Worm (Caenorhabditis elegans) whole organism, young adult: ENCODE data around the gene svh-5.

Experiments used
- B0019.2 ChIP-seq: fragments of 200-800 bp; sonication (Bioruptor generic); conservative IDR thresholded peaks from 2 replicates; pipeline ENCODE4 v1.3.6; 2022; ENCODE audit warnings: missing genetic modification reagents, missing genetic modification characterization, missing compliant biosample characterization
- B0261.1 ChIP-seq: sonication (generic microtip); optimal IDR thresholded peaks from 2 replicates; lab custom pipeline; 2016; ENCODE audit warnings: mild to moderate bottlenecking, missing genetic modification characterization, moderate library complexity, missing compliant biosample characterization
- B0336.3 ChIP-seq: fragments of 200-800 bp; sonication (Bioruptor generic); IDR thresholded peaks from 2 replicates; pipeline ENCODE4 v1.3.6; 2022; ENCODE audit warnings: missing genetic modification characterization, missing compliant biosample characterization
- F22D6.2 ChIP-seq: sonication (generic microtip); optimal IDR thresholded peaks from 2 replicates; lab custom pipeline; 2016; ENCODE audit warnings: mild to moderate bottlenecking, missing genetic modification characterization, missing compliant biosample characterization
- F23B12.7 ChIP-seq: sonication (generic microtip); optimal IDR thresholded peaks from 2 replicates; lab custom pipeline; 2017; ENCODE audit warnings: missing genetic modification characterization, mild to moderate bottlenecking, missing compliant biosample characterization, antibody characterized with exemption, moderate library complexity; ENCODE audit not compliant: insufficient read depth
- F33H1.4 ChIP-seq: fragments of 200-800 bp; sonication (Bioruptor generic); IDR thresholded peaks from 2 replicates; pipeline ENCODE4 v1.3.6; 2022; ENCODE audit warnings: missing genetic modification reagents, missing genetic modification characterization, missing compliant biosample characterization
- F37B4.10 ChIP-seq: fragments of 200-800 bp; sonication (Bioruptor generic); IDR thresholded peaks from 2 replicates; pipeline ENCODE4 v1.3.6; 2022; ENCODE audit warnings: missing genetic modification characterization, missing compliant biosample characterization
- F39B2.1 ChIP-seq: fragments of 200-800 bp; sonication (Bioruptor generic); IDR thresholded peaks from 2 replicates; pipeline ENCODE4 v1.3.6; 2022; ENCODE audit warnings: missing genetic modification reagents, missing genetic modification characterization, missing compliant biosample characterization
- F52B5.7 ChIP-seq: sonication (generic microtip); optimal IDR thresholded peaks from 2 replicates; lab custom pipeline; 2016; ENCODE audit warnings: mild to moderate bottlenecking, missing genetic modification characterization, missing compliant biosample characterization
- K11D2.4 ChIP-seq: fragments of 200-800 bp; sonication (Bioruptor generic); IDR thresholded peaks from 2 replicates; pipeline ENCODE4 v1.3.6; 2022; ENCODE audit warnings: missing genetic modification reagents, missing genetic modification characterization, missing compliant biosample characterization
- Y56A3A.18 ChIP-seq: fragments of 200-800 bp; sonication (Bioruptor generic); IDR thresholded peaks from 2 replicates; pipeline ENCODE4 v1.3.6; 2022; ENCODE audit warnings: missing genetic modification reagents, missing genetic modification characterization, missing compliant biosample characterization
- atf-7 ChIP-seq: sonication (generic microtip); optimal IDR thresholded peaks from 2 replicates; lab custom pipeline; 2017; ENCODE audit warnings: mild to moderate bottlenecking, missing genetic modification characterization, missing compliant biosample characterization
- athp-1 ChIP-seq: sonication (generic microtip); optimal IDR thresholded peaks from 2 replicates; lab custom pipeline; 2017; ENCODE audit warnings: mild to moderate bottlenecking, missing genetic modification characterization, missing compliant biosample characterization
- attf-5 ChIP-seq: fragments of 200-800 bp; sonication (Bioruptor generic); optimal IDR thresholded peaks from 2 replicates; lab custom pipeline; 2018; ENCODE audit warnings: mild to moderate bottlenecking, missing genetic modification characterization, missing compliant biosample characterization
- cebp-2 ChIP-seq: fragments of 200-800 bp; sonication (Bioruptor generic); IDR thresholded peaks from 2 replicates; pipeline ENCODE4 v1.3.6; 2022; ENCODE audit warnings: missing genetic modification characterization, missing compliant biosample characterization
- ceh-27 ChIP-seq: fragments of 200-800 bp; sonication (Bioruptor generic); optimal IDR thresholded peaks from 2 replicates; lab custom pipeline; 2018; ENCODE audit warnings: mild to moderate bottlenecking, missing genetic modification characterization, moderate library complexity, missing compliant biosample characterization
- ceh-40 ChIP-seq: fragments of 200-800 bp; sonication (Bioruptor generic); IDR thresholded peaks from 2 replicates; pipeline ENCODE4 v1.3.6; 2022; ENCODE audit warnings: missing genetic modification characterization, missing compliant biosample characterization
- ceh-58 ChIP-seq: fragments of 200-800 bp; sonication (Bioruptor generic); IDR thresholded peaks from 2 replicates; pipeline ENCODE4 v1.3.6; 2022; ENCODE audit warnings: missing genetic modification characterization, missing compliant biosample characterization
- ceh-79 ChIP-seq: sonication (generic microtip); optimal IDR thresholded peaks from 2 replicates; lab custom pipeline; 2017; ENCODE audit warnings: mild to moderate bottlenecking, missing genetic modification characterization, missing compliant biosample characterization
- dox-1 ChIP-seq: fragments of 200-800 bp; sonication (Bioruptor generic); IDR thresholded peaks from 2 replicates; pipeline ENCODE4 v1.3.6; 2022; ENCODE audit warnings: missing genetic modification reagents, missing genetic modification characterization, missing compliant biosample characterization
- dpff-1 ChIP-seq: sonication (generic microtip); optimal IDR thresholded peaks from 2 replicates; lab custom pipeline; 2017; ENCODE audit warnings: mild to moderate bottlenecking, missing genetic modification characterization, missing compliant biosample characterization
- dpl-1 ChIP-seq: fragments of 150-350 bp; optimal IDR thresholded peaks from 2 replicates; lab custom pipeline; 2014; ENCODE audit warnings: missing biosample characterization, missing genetic modification reagents, missing genetic modification characterization
- efl-1 ChIP-seq: fragments of 150-350 bp; optimal IDR thresholded peaks from 2 replicates; lab custom pipeline; 2014; ENCODE audit warnings: missing biosample characterization, missing genetic modification reagents, missing genetic modification characterization
- egl-18 ChIP-seq: fragments of 200-800 bp; sonication (Bioruptor generic); IDR thresholded peaks from 2 replicates; pipeline ENCODE4 v1.3.6; 2022; ENCODE audit warnings: missing genetic modification reagents, missing genetic modification characterization, missing compliant biosample characterization
- egrh-3 ChIP-seq: fragments of 200-800 bp; sonication (Bioruptor generic); IDR thresholded peaks from 2 replicates; pipeline ENCODE4 v1.3.6; 2022; ENCODE audit warnings: missing genetic modification reagents, missing genetic modification characterization, missing compliant biosample characterization
- him-1 ChIP-seq: sonication (generic microtip); optimal IDR thresholded peaks from 2 replicates; lab custom pipeline; 2016; ENCODE audit warnings: missing genotype, missing genetic modification reagents, missing genetic modification characterization, missing compliant biosample characterization
- hlh-12 ChIP-seq: sonication (generic microtip); optimal IDR thresholded peaks from 2 replicates; lab custom pipeline; 2016; ENCODE audit warnings: missing genetic modification characterization, missing compliant biosample characterization
- hmg-20 ChIP-seq: fragments of 200-800 bp; sonication (Bioruptor generic); IDR thresholded peaks from 2 replicates; pipeline ENCODE4 v1.3.6; 2022; ENCODE audit warnings: missing genetic modification reagents, missing genetic modification characterization, missing compliant biosample characterization
- hrde-1 ChIP-seq: sonication (generic microtip); optimal IDR thresholded peaks from 2 replicates; lab custom pipeline; 2016; ENCODE audit warnings: missing genetic modification characterization, mild to moderate bottlenecking, missing compliant biosample characterization, moderate library complexity, missing genotype, missing genetic modification reagents, borderline replicate concordance
- let-607 ChIP-seq, 2 experiments: fragments of 200-800 bp in 1 of 2; sonication (Bioruptor generic) in 1 of 2; sonication (generic microtip) in 1 of 2; optimal IDR thresholded peaks; 2 replicates each; lab custom pipeline; 2016 to 2018; ENCODE audit warnings: mild to moderate bottlenecking in 2 of 2, missing compliant biosample characterization in 2 of 2, missing genetic modification characterization in 2 of 2, moderate library complexity in 2 of 2, missing genotype in 1 of 2
- lin-35 ChIP-seq, 3 experiments: fragments of 150-350 bp in 2 of 3; sonication (generic microtip) in 1 of 3; optimal IDR thresholded peaks; 2 replicates each; lab custom pipeline; 2014 to 2018; ENCODE audit warnings: missing biosample characterization in 3 of 3, missing genetic modification characterization in 3 of 3, missing genetic modification reagents in 3 of 3
- lin-54 ChIP-seq: fragments of 200-800 bp; sonication (Bioruptor generic); optimal IDR thresholded peaks from 2 replicates; lab custom pipeline; 2018; ENCODE audit warnings: mild to moderate bottlenecking, missing genetic modification characterization, missing compliant biosample characterization
- lir-1 ChIP-seq: fragments of 200-800 bp; sonication (Bioruptor generic); conservative IDR thresholded peaks from 2 replicates; pipeline ENCODE4 v1.3.6; 2022; ENCODE audit warnings: missing genetic modification reagents, missing genetic modification characterization, missing compliant biosample characterization
- madf-3 ChIP-seq: fragments of 200-800 bp; sonication (Bioruptor generic); IDR thresholded peaks from 2 replicates; pipeline ENCODE4 v1.3.6; 2022; ENCODE audit warnings: missing genetic modification reagents, missing genetic modification characterization, missing compliant biosample characterization
- mcd-1 ChIP-seq: fragments of 200-800 bp; sonication (Bioruptor generic); IDR thresholded peaks from 2 replicates; pipeline ENCODE4 v1.3.6; 2022; ENCODE audit warnings: missing genetic modification reagents, missing genetic modification characterization, missing compliant biosample characterization
- mel-28 ChIP-seq: sonication (generic microtip); optimal IDR thresholded peaks from 2 replicates; lab custom pipeline; 2016; ENCODE audit warnings: borderline replicate concordance, mild to moderate bottlenecking, missing genetic modification characterization, missing compliant biosample characterization
- mxl-1 ChIP-seq: sonication (generic microtip); optimal IDR thresholded peaks from 2 replicates; lab custom pipeline; 2016; ENCODE audit warnings: missing genetic modification characterization, missing compliant biosample characterization
- nhr-120 ChIP-seq: fragments of 200-800 bp; sonication (Bioruptor generic); IDR thresholded peaks from 2 replicates; pipeline ENCODE4 v1.3.6; 2022; ENCODE audit warnings: missing genetic modification characterization, missing compliant biosample characterization
- nhr-90 ChIP-seq: sonication (generic microtip); optimal IDR thresholded peaks from 2 replicates; lab custom pipeline; 2016; ENCODE audit warnings: missing genotype, mild to moderate bottlenecking, missing genetic modification characterization, missing compliant biosample characterization
- rcor-1 ChIP-seq: fragments of 200-800 bp; sonication (Bioruptor generic); IDR thresholded peaks from 2 replicates; pipeline ENCODE4 v1.3.6; 2022; ENCODE audit warnings: missing genetic modification reagents, missing genetic modification characterization, missing compliant biosample characterization
- rec-8 ChIP-seq, 2 experiments: sonication (generic microtip); optimal IDR thresholded peaks; 2 replicates each; lab custom pipeline; 2016; ENCODE audit warnings: mild to moderate bottlenecking in 2 of 2, missing genetic modification characterization in 2 of 2, missing genetic modification reagents in 2 of 2, missing genotype in 2 of 2, missing biosample characterization in 1 of 2, missing compliant biosample characterization in 1 of 2, moderate library complexity in 1 of 2
- repo-1 ChIP-seq: sonication (generic microtip); optimal IDR thresholded peaks from 2 replicates; lab custom pipeline; 2017; ENCODE audit warnings: mild to moderate bottlenecking, missing genetic modification characterization, missing compliant biosample characterization
- sdz-38 ChIP-seq: sonication (generic microtip); optimal IDR thresholded peaks from 2 replicates; lab custom pipeline; 2016; ENCODE audit warnings: missing genotype, missing genetic modification characterization, missing compliant biosample characterization
- snpc-4 ChIP-seq, 5 experiments: fragments of 150-350 bp in 1 of 5; sonication (generic microtip) in 4 of 5; optimal IDR thresholded peaks; 2 replicates each; lab custom pipeline; 2014 to 2018; ENCODE audit warnings: missing genetic modification characterization in 5 of 5, missing biosample characterization in 3 of 5, antibody characterized with exemption in 2 of 5, mild to moderate bottlenecking in 2 of 5, missing compliant biosample characterization in 2 of 5, missing genotype in 2 of 5, moderate library complexity in 2 of 5, missing genetic modification reagents in 1 of 5
- sptf-2 ChIP-seq: fragments of 200-800 bp; sonication (Bioruptor generic); optimal IDR thresholded peaks from 2 replicates; lab custom pipeline; 2018; ENCODE audit warnings: mild to moderate bottlenecking, missing genetic modification characterization, missing compliant biosample characterization
- xnd-1 ChIP-seq: sonication (generic microtip); optimal IDR thresholded peaks from 2 replicates; lab custom pipeline; 2016; ENCODE audit warnings: missing genotype, missing genetic modification reagents, missing genetic modification characterization, missing compliant biosample characterization
- zim-3 ChIP-seq: sonication (generic microtip); optimal IDR thresholded peaks from 2 replicates; lab custom pipeline; 2017; ENCODE audit warnings: mild to moderate bottlenecking, missing genetic modification characterization, moderate library complexity, missing compliant biosample characterization
- ztf-18 ChIP-seq: sonication (generic microtip); optimal IDR thresholded peaks from 2 replicates; lab custom pipeline; 2016; ENCODE audit warnings: missing genotype, mild to moderate bottlenecking, missing genetic modification characterization, missing compliant biosample characterization
- ztf-3 ChIP-seq: fragments of 200-800 bp; sonication (Bioruptor generic); optimal IDR thresholded peaks from 2 replicates; lab custom pipeline; 2018; ENCODE audit warnings: mild to moderate bottlenecking, missing genetic modification characterization, missing compliant biosample characterization

Gene svh-5

DNA sequence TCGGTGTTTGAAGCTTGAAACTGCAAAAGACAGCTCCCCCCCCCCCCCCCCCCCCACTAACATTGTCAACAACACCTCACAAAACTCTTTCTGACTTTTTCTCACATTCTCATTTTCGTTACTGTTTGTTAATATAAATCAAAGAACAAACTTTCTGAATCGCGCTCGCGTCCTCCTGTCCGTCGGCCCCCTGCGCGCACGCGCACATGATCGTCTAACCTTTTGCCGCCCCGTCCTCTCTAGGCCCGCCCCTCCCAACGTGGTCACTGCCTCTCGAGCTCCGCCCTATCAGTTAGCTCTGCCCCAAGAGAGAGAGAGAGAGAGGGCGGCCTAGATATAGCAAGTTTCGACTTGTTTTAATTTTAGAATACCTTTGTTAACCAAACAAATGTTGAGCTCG lies 36.9 kb downstream of the svh-5 start:
- TF ChIP-seq dpff-1 (tag; lab: Kevin White, UChicago) = no peak
- no peak for TF ChIP-seq zim-3 (tag; lab: Kevin White, UChicago)
- no peak for TF ChIP-seq repo-1 (tag; lab: Kevin White, UChicago)
- no peak for TF ChIP-seq ceh-40 (GFP tag; lab: Robert Waterston, UW)
- TF ChIP-seq madf-3 (GFP tag; lab: Robert Waterston, UW) = no peak
- TF ChIP-seq hrde-1 (tag; lab: Kevin White, UChicago) = no peak
- 0 out of 2 replicates have a peak, but pooled peaks have one; percentile 44 for TF ChIP-seq K11D2.4
- TF ChIP-seq F22D6.2 = no peak
- TF ChIP-seq F52B5.7 = no peak
- TF ChIP-seq nhr-90 (tag; lab: Kevin White, UChicago) = no peak
- no peak for TF ChIP-seq nhr-120 (GFP tag; lab: Robert Waterston, UW)
- no peak for TF ChIP-seq F39B2.1 (GFP tag; lab: Robert Waterston, UW)
- TF ChIP-seq egl-18 (GFP tag; lab: Robert Waterston, UW) = no peak
- TF ChIP-seq ztf-3 (GFP tag; lab: Kevin White, UChicago) = no peak
- TF ChIP-seq let-607 (tag; optimal IDR thresholded peaks at IDR 0.05; lab: Kevin White, UChicago) = no peak
- TF ChIP-seq atf-7 (tag; lab: Kevin White, UChicago) = no peak
- no peak for TF ChIP-seq Y56A3A.18
- TF ChIP-seq sdz-38 (tag; lab: Kevin White, UChicago) = no peak
- no peak for TF ChIP-seq B0261.1
- TF ChIP-seq F33H1.4 (GFP tag; lab: Robert Waterston, UW) = no peak
- no peak for TF ChIP-seq B0019.2
- TF ChIP-seq dpl-1 (GFP tag; lab: Kevin White, UChicago) = no peak
- no peak for TF ChIP-seq B0336.3 (GFP tag; lab: Robert Waterston, UW)
- no peak for TF ChIP-seq efl-1
- TF ChIP-seq xnd-1 (tag; lab: Kevin White, UChicago) = no peak
- TF ChIP-seq lir-1 (GFP tag; lab: Robert Waterston, UW) = no peak
- no peak for TF ChIP-seq ztf-18 (tag; lab: Kevin White, UChicago)
- 0 out of 2 replicates have a peak, but pooled peaks have one; percentile 28 for TF ChIP-seq dox-1
- TF ChIP-seq snpc-4 (GFP tag; optimal IDR thresholded peaks at IDR 0.05; lab: Kevin White, UChicago) = no peak
- no peak for TF ChIP-seq snpc-4 (tag; optimal IDR thresholded peaks at IDR 0.05; lab: Kevin White, UChicago)
- no peak for TF ChIP-seq mxl-1 (tag; lab: Kevin White, UChicago)
- no peak for TF ChIP-seq hlh-12 (tag; lab: Kevin White, UChicago)
- peak; percentile 36 for TF ChIP-seq attf-5 (GFP tag; lab: Kevin White, UChicago)
- no peak for TF ChIP-seq lin-54 (GFP tag; lab: Kevin White, UChicago)
- peak; percentile 29 for TF ChIP-seq ceh-27 (GFP tag; lab: Kevin White, UChicago)
- no peak for TF ChIP-seq him-1
- TF ChIP-seq hmg-20 (GFP tag; lab: Robert Waterston, UW) = no peak
- no peak for TF ChIP-seq ceh-79 (tag; lab: Kevin White, UChicago)
- no peak for TF ChIP-seq rcor-1
- TF ChIP-seq egrh-3 (GFP tag; lab: Robert Waterston, UW) = peak; percentile 89
- TF ChIP-seq athp-1 (tag; lab: Kevin White, UChicago) = no peak
- TF ChIP-seq mel-28 (tag; lab: Kevin White, UChicago) = no peak
- peak; percentile 28; the same call in 1 of the 2 replicates for TF ChIP-seq mcd-1 (GFP tag; lab: Robert Waterston, UW)
- no peak for TF ChIP-seq F23B12.7 (tag; lab: Kevin White, UChicago)
- no peak for TF ChIP-seq rec-8 (tag; optimal IDR thresholded peaks at IDR 0.05; lab: Kevin White, UChicago)
- TF ChIP-seq ceh-58 = no peak
- no peak for TF ChIP-seq lin-35 (GFP tag; optimal IDR thresholded peaks at IDR 0.05; lab: Kevin White, UChicago)
- TF ChIP-seq cebp-2 (GFP tag; lab: Robert Waterston, UW) = no peak
- TF ChIP-seq sptf-2 (GFP tag; lab: Kevin White, UChicago) = no peak
- no peak for TF ChIP-seq F37B4.10
